Worm (Caenorhabditis elegans) whole organism, mixed stage, embryonic: ENCODE results near the gene K06H7.7.

Experiments
- M03D4.4 ChIP-seq: sonication (generic microtip); optimal IDR thresholded peaks from 2 replicates; lab custom pipeline; 2017; ENCODE audit warnings: mild to moderate bottlenecking, missing genetic modification characterization, missing compliant biosample characterization
- bed-3 ChIP-seq: fragments of 200-800 bp; sonication (Bioruptor generic); optimal IDR thresholded peaks from 3 replicates; lab custom pipeline; 2018; ENCODE audit warnings: mild to moderate bottlenecking, missing genetic modification characterization, moderate library complexity, missing compliant biosample characterization
- blmp-1 ChIP-seq: fragments of 150-350 bp; optimal IDR thresholded peaks from 2 replicates; lab custom pipeline; 2014; ENCODE audit warnings: missing biosample characterization, missing genetic modification characterization
- ceh-39 ChIP-seq: fragments of 150-350 bp; optimal IDR thresholded peaks from 2 replicates; lab custom pipeline; 2014; ENCODE audit warnings: missing biosample characterization, missing genetic modification characterization
- ceh-43 ChIP-seq: fragments of 200-800 bp; sonication (Bioruptor generic); optimal IDR thresholded peaks from 2 replicates; lab custom pipeline; 2018; ENCODE audit warnings: mild to moderate bottlenecking, missing genetic modification characterization, moderate library complexity, missing compliant biosample characterization
- ceh-83 ChIP-seq: fragments of 200-800 bp; sonication (Bioruptor generic); optimal IDR thresholded peaks from 2 replicates; lab custom pipeline; 2018; ENCODE audit warnings: mild to moderate bottlenecking, missing genetic modification characterization, missing compliant biosample characterization
- ces-1 ChIP-seq: fragments of 150-350 bp; optimal IDR thresholded peaks from 2 replicates; lab custom pipeline; 2014; ENCODE audit warnings: missing biosample characterization, missing genetic modification reagents, missing genetic modification characterization
- cnd-1 ChIP-seq: fragments of 200-800 bp; sonication (Bioruptor generic); optimal IDR thresholded peaks from 2 replicates; lab custom pipeline; 2018; ENCODE audit warnings: mild to moderate bottlenecking, missing genetic modification characterization, missing compliant biosample characterization
- drap-1 ChIP-seq: fragments of 200-800 bp; sonication (Bioruptor generic); optimal IDR thresholded peaks from 3 replicates; lab custom pipeline; 2018; ENCODE audit warnings: mild to moderate bottlenecking, missing genetic modification characterization, missing compliant biosample characterization
- elt-1 ChIP-seq: sonication (generic microtip); optimal IDR thresholded peaks from 2 replicates; lab custom pipeline; 2017; ENCODE audit warnings: missing genetic modification characterization, mild to moderate bottlenecking, missing compliant biosample characterization, antibody characterized with exemption, moderate library complexity, borderline replicate concordance; ENCODE audit not compliant: insufficient read depth
- elt-3 ChIP-seq: fragments of 150-350 bp; optimal IDR thresholded peaks from 2 replicates; lab custom pipeline; 2014; ENCODE audit warnings: missing biosample characterization, missing genetic modification characterization
- flh-1 ChIP-seq: fragments of 200-800 bp; sonication (Bioruptor generic); optimal IDR thresholded peaks from 2 replicates; lab custom pipeline; 2018; ENCODE audit warnings: mild to moderate bottlenecking, missing genetic modification characterization, moderate library complexity, missing compliant biosample characterization
- ham-2 ChIP-seq: fragments of 200-800 bp; sonication (Bioruptor generic); optimal IDR thresholded peaks from 2 replicates; lab custom pipeline; 2018; ENCODE audit warnings: mild to moderate bottlenecking, missing genetic modification characterization, missing compliant biosample characterization
- hlh-1 ChIP-seq: fragments of 150-350 bp; optimal IDR thresholded peaks from 2 replicates; lab custom pipeline; 2014; ENCODE audit warnings: missing biosample characterization, missing genetic modification reagents, missing genetic modification characterization
- lin-13 ChIP-seq: fragments of 150-350 bp; optimal IDR thresholded peaks from 2 replicates; lab custom pipeline; 2014; ENCODE audit warnings: missing biosample characterization, missing genetic modification characterization
- lin-32 ChIP-seq: fragments of 200-800 bp; sonication (Bioruptor generic); optimal IDR thresholded peaks from 2 replicates; lab custom pipeline; 2018; ENCODE audit warnings: mild to moderate bottlenecking, missing genetic modification characterization, missing compliant biosample characterization
- lsy-2 ChIP-seq: fragments of 150-350 bp; optimal IDR thresholded peaks from 2 replicates; lab custom pipeline; 2014; ENCODE audit warnings: missing biosample characterization, missing genetic modification characterization
- mab-5 ChIP-seq: fragments of 150-350 bp; optimal IDR thresholded peaks from 2 replicates; lab custom pipeline; 2014; ENCODE audit warnings: missing biosample characterization, missing genetic modification characterization
- mep-1 ChIP-seq: fragments of 150-350 bp; optimal IDR thresholded peaks from 2 replicates; lab custom pipeline; 2017; ENCODE audit warnings: missing biosample characterization, missing genetic modification reagents, missing genetic modification characterization, inconsistent platforms
- mls-2 ChIP-seq: sonication (generic microtip); optimal IDR thresholded peaks from 2 replicates; lab custom pipeline; 2016; ENCODE audit warnings: mild to moderate bottlenecking, missing genetic modification characterization, moderate library complexity, missing compliant biosample characterization
- nhr-12 ChIP-seq: fragments of 150-350 bp; optimal IDR thresholded peaks from 2 replicates; lab custom pipeline; 2014; ENCODE audit warnings: missing biosample characterization, missing genetic modification characterization
- nhr-2 ChIP-seq: fragments of 150-350 bp; optimal IDR thresholded peaks from 2 replicates; lab custom pipeline; 2014; ENCODE audit warnings: missing biosample characterization, missing genetic modification characterization
- nhr-237 ChIP-seq: fragments of 150-350 bp; optimal IDR thresholded peaks from 2 replicates; lab custom pipeline; 2014; ENCODE audit warnings: missing biosample characterization, missing genetic modification characterization
- nhr-28 ChIP-seq: fragments of 150-350 bp; optimal IDR thresholded peaks from 2 replicates; lab custom pipeline; 2014; ENCODE audit warnings: missing biosample characterization, missing genetic modification characterization
- nhr-76 ChIP-seq: sonication (generic microtip); optimal IDR thresholded peaks from 2 replicates; lab custom pipeline; 2017; ENCODE audit warnings: missing biosample characterization, missing genetic modification characterization
- pha-4 ChIP-seq: fragments of 150-350 bp; optimal IDR thresholded peaks from 2 replicates; lab custom pipeline; 2018; ENCODE audit warnings: missing biosample characterization, missing genetic modification reagents, missing genetic modification characterization
- sem-2 ChIP-seq: fragments of 200-800 bp; sonication (Bioruptor generic); optimal IDR thresholded peaks from 2 replicates; lab custom pipeline; 2018; ENCODE audit warnings: mild to moderate bottlenecking, missing genetic modification characterization, missing compliant biosample characterization
- snpc-4 ChIP-seq: fragments of 150-350 bp; optimal IDR thresholded peaks from 2 replicates; lab custom pipeline; 2014; ENCODE audit warnings: missing biosample characterization, missing genetic modification characterization
- sptf-1 ChIP-seq: sonication (generic microtip); optimal IDR thresholded peaks from 2 replicates; lab custom pipeline; 2017; ENCODE audit warnings: mild to moderate bottlenecking, missing genetic modification characterization, moderate library complexity, missing compliant biosample characterization
- tbx-8 ChIP-seq: fragments of 200-800 bp; sonication (Bioruptor generic); optimal IDR thresholded peaks from 2 replicates; lab custom pipeline; 2018; ENCODE audit warnings: mild to moderate bottlenecking, missing genetic modification characterization, moderate library complexity, missing compliant biosample characterization
- unc-120 ChIP-seq: sonication (generic microtip); optimal IDR thresholded peaks from 2 replicates; lab custom pipeline; 2017; ENCODE audit warnings: missing genetic modification characterization, missing compliant biosample characterization; ENCODE audit not compliant: poor library complexity, severe bottlenecking
- unc-39 ChIP-seq: fragments of 150-350 bp; optimal IDR thresholded peaks from 2 replicates; lab custom pipeline; 2014; ENCODE audit warnings: missing biosample characterization, missing genetic modification characterization
- unc-62 ChIP-seq: fragments of 150-350 bp; optimal IDR thresholded peaks from 2 replicates; lab custom pipeline; 2014; ENCODE audit warnings: missing biosample characterization, missing genetic modification reagents, missing genetic modification characterization
- zip-8 ChIP-seq: fragments of 150-350 bp; optimal IDR thresholded peaks from 2 replicates; lab custom pipeline; 2014; ENCODE audit warnings: missing biosample characterization, missing genetic modification characterization
- ztf-11 ChIP-seq: fragments of 150-350 bp; optimal IDR thresholded peaks from 2 replicates; lab custom pipeline; 2014; ENCODE audit warnings: missing biosample characterization, missing genetic modification characterization

K06H7.7 gene

DNA sequence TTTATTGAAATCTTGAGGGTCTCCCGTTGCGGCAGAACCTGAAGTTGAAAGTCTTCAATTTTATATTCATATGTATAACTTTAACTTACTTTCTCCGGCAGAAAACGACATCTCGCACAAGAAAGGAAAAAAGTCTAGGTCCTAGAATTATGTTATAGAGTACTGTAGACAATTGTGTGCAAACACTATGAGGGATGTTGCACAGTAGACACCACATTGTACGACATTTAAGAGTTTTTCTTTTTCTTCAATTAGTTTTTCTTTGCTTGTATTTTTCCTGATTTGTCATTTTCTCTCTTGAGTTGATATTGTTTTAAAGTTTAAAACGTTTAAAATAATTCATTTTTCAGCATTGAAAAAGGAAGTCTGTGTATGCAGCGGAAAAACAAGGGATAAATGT is at the start of gene K06H7.7, which contains the start of gene grp-1:
K06H7.7 (minus strand) TSS at position 121 of the 400 bp plus-strand sequence.
grp-1 (plus strand) TSS at position 351 of the 400 bp plus-strand sequence.
- no peak for TF ChIP-seq ztf-11 (tag; lab: Kevin White, UChicago)
- TF ChIP-seq nhr-12: no peak
- peak; percentile 98 for TF ChIP-seq lsy-2 (tag; lab: Kevin White, UChicago)
- peak; percentile 29 for TF ChIP-seq pha-4 (tag; lab: Kevin White, UChicago)
- TF ChIP-seq nhr-28 (tag; lab: Kevin White, UChicago): no peak
- peak; percentile 82 for TF ChIP-seq ces-1 (GFP tag; lab: Kevin White, UChicago)
- TF ChIP-seq mep-1: peak; percentile 25

DNA sequence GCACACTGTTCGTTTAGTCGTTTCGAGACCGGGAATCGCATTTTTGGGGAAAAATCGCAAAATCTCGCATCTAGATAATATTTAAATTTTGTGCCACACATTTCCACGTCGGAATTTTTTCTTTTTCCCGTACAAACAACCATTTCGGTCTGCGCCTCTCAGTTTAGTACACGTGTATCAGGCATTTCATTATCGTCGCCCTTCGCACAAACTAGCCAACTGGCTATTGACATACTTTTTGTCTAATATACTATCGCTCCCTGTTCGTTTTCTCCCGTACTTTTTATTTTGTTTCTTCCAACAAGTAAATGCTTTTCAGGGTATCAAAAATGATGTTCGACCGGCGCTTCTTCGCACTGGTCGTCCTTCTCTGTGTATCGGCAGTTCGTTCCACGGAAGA is 48.1 kb upstream of the K06H7.7 start, which contains the start of gene C14B9.2:
C14B9.2 (plus strand) TSS at position 320 of the 400 bp plus-strand sequence.
- no peak for TF ChIP-seq nhr-28 (tag; lab: Kevin White, UChicago)

DNA sequence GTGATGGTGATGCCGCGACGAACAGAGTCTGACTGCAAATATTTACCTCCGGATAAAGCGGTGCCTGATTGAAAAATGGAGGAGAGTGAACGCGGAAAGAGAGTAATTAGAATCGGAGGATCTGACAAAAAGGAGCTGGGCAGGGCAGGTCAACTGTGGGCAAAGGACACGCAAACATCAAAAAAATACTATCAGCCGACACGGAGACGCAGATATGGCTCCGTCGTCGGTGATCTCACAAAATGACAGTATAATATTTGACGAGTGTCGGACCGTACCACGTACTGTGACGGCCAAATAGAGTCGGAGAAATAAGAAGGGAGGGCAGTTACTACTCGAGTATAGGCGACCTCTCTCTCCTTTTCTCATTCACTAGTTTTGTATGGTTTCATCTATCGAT is 47.2 kb upstream of the K06H7.7 start:
- TF ChIP-seq mls-2 (tag; lab: Kevin White, UChicago) (no peak), nhr-12 (no peak), zip-8 (tag; lab: Kevin White, UChicago) (no peak), cnd-1 (tag; lab: Kevin White, UChicago) (no peak), bed-3 (GFP tag; lab: Kevin White, UChicago) (no peak), sptf-1 (tag; lab: Kevin White, UChicago) (no peak), M03D4.4 (no peak), nhr-2 (tag; lab: Kevin White, UChicago) (peak; percentile 78), elt-3 (tag; lab: Kevin White, UChicago) (no peak), pha-4 (tag; lab: Kevin White, UChicago) (peak; percentile 37), unc-39 (tag; lab: Kevin White, UChicago) (no peak), hlh-1 (tag; lab: Kevin White, UChicago) (no peak), ceh-39 (no peak), flh-1 (no peak), ceh-43 (GFP tag; lab: Kevin White, UChicago) (no peak)
- TF ChIP-seq, all 35 proteins: peak for 2

DNA sequence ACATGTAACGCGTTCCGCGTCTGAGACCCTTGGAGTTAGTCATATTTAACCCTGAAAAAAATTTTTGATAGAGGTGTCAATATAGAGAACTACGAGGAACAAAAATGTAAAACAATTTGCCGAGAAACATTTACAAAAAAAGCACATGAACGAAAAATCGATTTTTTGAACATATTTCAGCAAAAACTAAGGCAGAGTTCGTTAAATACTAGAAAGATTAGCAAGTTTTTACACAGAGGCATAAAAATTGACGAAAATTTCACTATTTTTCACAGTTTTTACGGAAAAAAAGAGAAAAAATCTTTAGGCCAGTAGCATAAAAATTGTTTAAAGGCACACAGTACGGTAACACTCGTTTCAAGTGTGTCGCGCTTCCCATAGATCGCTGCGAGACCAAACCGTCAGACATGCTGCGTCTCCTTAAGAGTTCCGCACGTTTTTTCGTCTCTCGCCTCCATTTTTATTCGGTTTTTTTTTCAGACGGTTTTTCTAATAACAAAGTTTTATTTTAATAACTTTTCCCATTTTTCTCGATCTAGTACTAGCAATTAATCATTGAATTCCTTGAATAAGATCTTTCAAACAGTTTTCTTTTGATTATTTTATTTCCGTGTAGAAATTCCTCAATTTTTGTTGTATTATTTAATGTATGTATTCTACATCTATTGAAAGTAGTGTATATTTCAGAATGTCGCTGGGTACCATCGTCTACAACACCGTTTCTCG is 45.1 kb upstream of the K06H7.7 start, which contains the start of the genes rpl-21 and C14B9.10:
rpl-21 (minus strand) TSS at position 51 of the 726 bp plus-strand sequence.
C14B9.10 (plus strand) TSS at position 676 of the 726 bp plus-strand sequence.
- TF ChIP-seq ham-2 (GFP tag; lab: Kevin White, UChicago) (no peak), ceh-43 (GFP tag; lab: Kevin White, UChicago) (no peak), blmp-1 (tag; lab: Kevin White, UChicago) (no peak), drap-1 (GFP tag; lab: Kevin White, UChicago) (no peak), ceh-83 (GFP tag; lab: Kevin White, UChicago) (no peak), nhr-12 (no peak), ces-1 (GFP tag; lab: Kevin White, UChicago) (peak; percentile 67), sem-2 (no peak), mls-2 (tag; lab: Kevin White, UChicago) (no peak), nhr-237 (tag; lab: Kevin White, UChicago) (peak; percentile 80), unc-62 (GFP tag; lab: Kevin White, UChicago) (peak; percentile 22), mab-5 (tag; lab: Kevin White, UChicago) (no peak), mep-1 (peak; percentile 91), tbx-8 (no peak), nhr-28 (tag; lab: Kevin White, UChicago) (no peak), sptf-1 (tag; lab: Kevin White, UChicago) (no peak), M03D4.4 (no peak), cnd-1 (tag; lab: Kevin White, UChicago) (no peak), snpc-4 (no peak), zip-8 (tag; lab: Kevin White, UChicago) (no peak), unc-120 (tag; lab: Kevin White, UChicago) (no peak), ztf-11 (tag; lab: Kevin White, UChicago) (no peak), lin-13 (tag; lab: Kevin White, UChicago) (peak; percentile 76), pha-4 (tag; lab: Kevin White, UChicago) (peak; percentile 83), unc-39 (tag; lab: Kevin White, UChicago) (no peak), lsy-2 (tag; lab: Kevin White, UChicago) (peak; percentile 98), ceh-39 (peak; percentile 65), elt-3 (tag; lab: Kevin White, UChicago) (no peak), hlh-1 (tag; lab: Kevin White, UChicago) (peak; percentile 25), flh-1 (no peak), lin-32 (no peak), elt-1 (tag; lab: Kevin White, UChicago) (no peak), bed-3 (GFP tag; lab: Kevin White, UChicago) (no peak), nhr-76 (tag; lab: Kevin White, UChicago) (no peak), nhr-2 (tag; lab: Kevin White, UChicago) (no peak)
